Fruit fly (Drosophila melanogaster) whole organism, embryonic: ENCODE results near the gene Gycbeta100B.

Experiments used
- CG11504 ChIP-seq: fragments of 200-800 bp; sonication (Bioruptor generic); optimal IDR thresholded peaks from 3 replicates; lab custom pipeline; 2019; ENCODE audit warnings: missing biosample characterization, mild to moderate bottlenecking, missing genetic modification characterization, moderate library complexity
- CG12219 ChIP-seq: fragments of 200-800 bp; sonication (Bioruptor generic); optimal IDR thresholded peaks from 3 replicates; lab custom pipeline; 2018; ENCODE audit warnings: missing biosample characterization, mild to moderate bottlenecking, missing genetic modification characterization
- CG13775 ChIP-seq: fragments of 200-800 bp; sonication (Bioruptor generic); optimal IDR thresholded peaks from 3 replicates; lab custom pipeline; 2017; ENCODE audit warnings: missing biosample characterization, mild to moderate bottlenecking, missing genetic modification characterization
- CG13894 ChIP-seq: fragments of 200-800 bp; sonication (Bioruptor generic); optimal IDR thresholded peaks from 3 replicates; lab custom pipeline; 2018; ENCODE audit warnings: missing biosample characterization, mild to moderate bottlenecking, missing genetic modification characterization, moderate library complexity
- CG14710 ChIP-seq: fragments of 200-800 bp; sonication (Bioruptor generic); optimal IDR thresholded peaks from 3 replicates; lab custom pipeline; 2019; ENCODE audit warnings: missing biosample characterization, mild to moderate bottlenecking, missing genetic modification characterization, moderate library complexity
- CG16779 ChIP-seq: fragments of 200-800 bp; sonication (Bioruptor generic); IDR thresholded peaks from 2 replicates; pipeline ENCODE4 v1.3.6; 2022; ENCODE audit warnings: missing biosample characterization, missing genetic modification characterization
- CG17612 ChIP-seq: fragments of 200-800 bp; sonication (Bioruptor generic); IDR thresholded peaks from 2 replicates; pipeline ENCODE4 v1.3.6; 2022; ENCODE audit warnings: missing biosample characterization, missing genetic modification characterization
- CG17802 ChIP-seq: fragments of 200-800 bp; sonication (Bioruptor generic); optimal IDR thresholded peaks from 2 replicates; lab custom pipeline; 2018; ENCODE audit warnings: missing biosample characterization, mild to moderate bottlenecking, missing genetic modification characterization, moderate library complexity
- CG1832 ChIP-seq: fragments of 200-800 bp; sonication (Bioruptor generic); optimal IDR thresholded peaks from 2 replicates; lab custom pipeline; 2017; ENCODE audit warnings: missing biosample characterization, mild to moderate bottlenecking, missing genetic modification characterization, inconsistent platforms
- CG2120 ChIP-seq: fragments of 200-800 bp; sonication (Bioruptor generic); optimal IDR thresholded peaks from 3 replicates; lab custom pipeline; 2016; ENCODE audit warnings: missing biosample characterization, missing genetic modification characterization
- CG2889 ChIP-seq: fragments of 200-800 bp; sonication (Bioruptor generic); IDR thresholded peaks from 3 replicates; pipeline ENCODE4 v1.3.6; 2022; ENCODE audit warnings: missing biosample characterization, missing genetic modification characterization
- CG32532 ChIP-seq: fragments of 200-800 bp; sonication (Bioruptor generic); IDR thresholded peaks from 2 replicates; pipeline ENCODE4 v1.3.6; 2022; ENCODE audit warnings: missing biosample characterization, missing genetic modification characterization
- CG3407 ChIP-seq: fragments of 200-800 bp; sonication (Bioruptor generic); optimal IDR thresholded peaks from 2 replicates; lab custom pipeline; 2018; ENCODE audit warnings: missing biosample characterization, mild to moderate bottlenecking, missing genetic modification characterization
- CG34376 ChIP-seq: fragments of 200-800 bp; sonication (Bioruptor generic); optimal IDR thresholded peaks from 2 replicates; lab custom pipeline; 2018; ENCODE audit warnings: missing biosample characterization, mild to moderate bottlenecking, missing genetic modification characterization
- CG5953 ChIP-seq: fragments of 200-800 bp; sonication (Bioruptor generic); IDR thresholded peaks from 2 replicates; pipeline ENCODE4 v1.3.6; 2022; ENCODE audit warnings: missing biosample characterization, missing genetic modification characterization
- CG8281 ChIP-seq: fragments of 200-800 bp; sonication (Bioruptor generic); optimal IDR thresholded peaks from 2 replicates; lab custom pipeline; 2018; ENCODE audit warnings: missing biosample characterization, mild to moderate bottlenecking, missing genetic modification characterization, moderate library complexity
- Dref ChIP-seq: fragments of 200-800 bp; sonication (Bioruptor generic); IDR thresholded peaks from 2 replicates; pipeline ENCODE4 v1.3.6; 2022; ENCODE audit warnings: missing biosample characterization, missing genetic modification characterization
- Ets65A ChIP-seq: fragments of 200-800 bp; sonication (Bioruptor generic); peaks from one replicate; lab custom pipeline; 2016; ENCODE audit warnings: missing biosample characterization, missing genetic modification characterization
- HLH3B ChIP-seq: fragments of 200-800 bp; sonication (Bioruptor generic); IDR thresholded peaks from 2 replicates; pipeline ENCODE4 v1.3.6; 2022; ENCODE audit warnings: missing biosample characterization, missing genetic modification characterization
- HLH4C ChIP-seq: fragments of 200-800 bp; sonication (Bioruptor generic); IDR thresholded peaks from 3 replicates; pipeline ENCODE4 v1.3.6; 2022; ENCODE audit warnings: missing biosample characterization, missing genetic modification characterization; ENCODE audit not compliant: partially characterized antibody
- Hand ChIP-seq: fragments of 200-800 bp; sonication (Bioruptor generic); optimal IDR thresholded peaks from 2 replicates; lab custom pipeline; 2017; ENCODE audit warnings: mild to moderate bottlenecking, missing biosample characterization, missing genetic modification reagents, missing genetic modification characterization
- HmgZ ChIP-seq: fragments of 200-800 bp; sonication (Bioruptor generic); optimal IDR thresholded peaks from 2 replicates; lab custom pipeline; 2018; ENCODE audit warnings: missing biosample characterization, mild to moderate bottlenecking, missing genetic modification characterization
- MESR4 ChIP-seq: fragments of 200-800 bp; sonication (Bioruptor generic); optimal IDR thresholded peaks from 2 replicates; lab custom pipeline; 2018; ENCODE audit warnings: missing biosample characterization, mild to moderate bottlenecking, missing genetic modification characterization, moderate library complexity
- Med ChIP-seq: fragments of 200-800 bp; sonication (Bioruptor generic); peaks from one replicate; lab custom pipeline; 2016; ENCODE audit warnings: missing biosample characterization, missing genetic modification characterization, mild to moderate bottlenecking, inconsistent platforms, moderate library complexity
- NC2β ChIP-seq: fragments of 200-800 bp; sonication (Bioruptor generic); optimal IDR thresholded peaks from 2 replicates; lab custom pipeline; 2016; ENCODE audit warnings: missing biosample characterization, missing genetic modification characterization
- Optix ChIP-seq: fragments of 200-800 bp; sonication (Bioruptor generic); IDR thresholded peaks from 3 replicates; pipeline ENCODE4 v1.3.6; 2022; ENCODE audit warnings: missing biosample characterization, missing genetic modification characterization
- Sin3A ChIP-seq: fragments of >200 bp; optimal IDR thresholded peaks from 2 replicates; lab custom pipeline; 2018
- Spps ChIP-seq: fragments of 200-800 bp; sonication (Bioruptor generic); optimal IDR thresholded peaks from 2 replicates; lab custom pipeline; 2018; ENCODE audit warnings: missing biosample characterization, mild to moderate bottlenecking, missing genetic modification characterization
- al ChIP-seq: fragments of 200-800 bp; sonication (Bioruptor generic); IDR thresholded peaks from 2 replicates; pipeline ENCODE4 v1.3.6; 2022; ENCODE audit warnings: missing biosample characterization, missing genetic modification characterization
- crc ChIP-seq: fragments of 200-800 bp; sonication (Bioruptor generic); optimal IDR thresholded peaks from 2 replicates; lab custom pipeline; 2016; ENCODE audit warnings: missing biosample characterization, missing genetic modification characterization
- crol ChIP-seq: fragments of 200-800 bp; sonication (Bioruptor generic); IDR thresholded peaks from 2 replicates; pipeline ENCODE4 v1.3.6; 2022; ENCODE audit warnings: missing biosample characterization, missing genetic modification characterization
- esg ChIP-seq: fragments of 200-800 bp; sonication (Bioruptor generic); conservative IDR thresholded peaks from 2 replicates; pipeline ENCODE4 v1.3.6; 2022; ENCODE audit warnings: missing biosample characterization, missing genetic modification characterization
- fru ChIP-seq: fragments of >200 bp; optimal IDR thresholded peaks from 2 replicates; lab custom pipeline; 2017
- hkb ChIP-seq, 2 experiments: fragments of 200-800 bp in 1 of 2; fragments of >200 bp in 1 of 2; sonication (Bioruptor generic) in 1 of 2; IDR thresholded peaks in 1 of 2; optimal IDR thresholded peaks in 1 of 2; 2 replicates each; pipeline versions ENCODE4 v1.3.6 to Lab custom; 2017 to 2022; ENCODE audit warnings: missing biosample characterization in 1 of 2, missing genetic modification characterization in 1 of 2
- ken ChIP-seq: fragments of 200-800 bp; sonication (Bioruptor generic); IDR thresholded peaks from 3 replicates; pipeline ENCODE4 v1.3.6; 2022; ENCODE audit warnings: missing biosample characterization, missing genetic modification characterization
- kni ChIP-seq: fragments of 200-800 bp; sonication (Bioruptor generic); optimal IDR thresholded peaks from 3 replicates; lab custom pipeline; 2017; ENCODE audit warnings: mild to moderate bottlenecking, missing biosample characterization, missing genetic modification reagents, missing genetic modification characterization
- lilli ChIP-seq: fragments of 200-800 bp; sonication (Bioruptor generic); optimal IDR thresholded peaks from 3 replicates; lab custom pipeline; 2016; ENCODE audit warnings: missing biosample characterization, missing genetic modification characterization
- mirr ChIP-seq: fragments of 200-800 bp; sonication (Bioruptor generic); optimal IDR thresholded peaks from 3 replicates; lab custom pipeline; 2018; ENCODE audit warnings: missing biosample characterization, mild to moderate bottlenecking, missing genetic modification characterization
- pita ChIP-seq: fragments of 200-800 bp; sonication (Bioruptor generic); optimal IDR thresholded peaks from 2 replicates; lab custom pipeline; 2017; ENCODE audit warnings: missing biosample characterization, mild to moderate bottlenecking, missing genetic modification characterization
- psq ChIP-seq: fragments of 200-800 bp; sonication (Bioruptor generic); optimal IDR thresholded peaks from 2 replicates; lab custom pipeline; 2017; ENCODE audit warnings: missing biosample characterization, missing genetic modification characterization
- sd ChIP-seq: fragments of 200-800 bp; sonication (Bioruptor generic); optimal IDR thresholded peaks from 3 replicates; lab custom pipeline; 2018; ENCODE audit warnings: missing biosample characterization, mild to moderate bottlenecking, missing genetic modification characterization, moderate library complexity
- slou ChIP-seq: fragments of 200-800 bp; sonication (Bioruptor generic); optimal IDR thresholded peaks from 3 replicates; lab custom pipeline; 2016; ENCODE audit warnings: missing biosample characterization, missing genetic modification characterization
- so ChIP-seq: fragments of 200-800 bp; sonication (Bioruptor generic); IDR thresholded peaks from 3 replicates; pipeline ENCODE4 v1.3.6; 2022; ENCODE audit warnings: missing biosample characterization, missing genetic modification characterization
- stc ChIP-seq: fragments of 200-800 bp; sonication (Bioruptor generic); IDR thresholded peaks from 2 replicates; pipeline ENCODE4 v1.3.6; 2022; ENCODE audit warnings: missing biosample characterization, missing genetic modification characterization
- vnd ChIP-seq: fragments of 200-800 bp; sonication (Bioruptor generic); IDR thresholded peaks from 3 replicates; pipeline ENCODE4 v1.3.6; 2022; ENCODE audit warnings: missing biosample characterization, missing genetic modification characterization; ENCODE audit not compliant: partially characterized antibody
- wek ChIP-seq: fragments of 200-800 bp; sonication (Bioruptor generic); optimal IDR thresholded peaks from 3 replicates; lab custom pipeline; 2018; ENCODE audit warnings: missing biosample characterization, mild to moderate bottlenecking, missing genetic modification characterization, moderate library complexity

Gene Gycbeta100B

DNA sequence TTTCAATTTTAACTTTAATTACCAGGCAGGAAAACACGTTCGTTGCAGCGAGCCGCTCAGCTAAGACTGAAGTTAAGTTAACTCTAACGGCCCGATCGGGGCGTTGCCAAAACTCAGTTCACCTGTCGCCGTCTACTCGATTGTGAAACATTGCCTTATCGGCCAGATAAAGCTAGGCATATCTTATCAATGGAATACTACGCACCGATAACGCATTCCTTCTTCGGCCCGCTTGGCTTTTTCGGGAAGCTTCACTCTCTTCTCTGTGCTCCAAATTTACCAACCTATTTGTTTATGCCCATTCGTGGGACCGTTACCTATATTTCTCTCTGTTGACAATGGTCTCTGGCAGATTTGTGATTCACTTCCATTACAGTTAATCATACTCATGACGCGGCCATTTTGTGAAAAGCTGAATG lies 61.5 kb downstream of the Gycbeta100B start, which contains the start of gene mesh (continued):
- TF ChIP-seq Optix: no peak
- no peak for TF ChIP-seq al (GFP tag; lab: Robert Waterston, UW)
- TF ChIP-seq psq: no peak
- 0 out of 2 replicates have a peak, but pooled peaks have one; percentile 26 for TF ChIP-seq CG5953
- TF ChIP-seq wek (GFP tag; lab: Kevin White, UChicago): no peak
- no peak for TF ChIP-seq NC2β (GFP tag; lab: Kevin White, UChicago)
- TF ChIP-seq CG34376: peak; percentile 58
- TF ChIP-seq CG14710 (tag; lab: Kevin White, UChicago): no peak
- no peak for TF ChIP-seq CG3407 (GFP tag; lab: Kevin White, UChicago)
- TF ChIP-seq mirr (GFP tag; lab: Kevin White, UChicago): peak; percentile 38
- TF ChIP-seq HmgZ: peak; percentile 39
- no peak for TF ChIP-seq HLH3B
- TF ChIP-seq CG13775 (GFP tag; lab: Kevin White, UChicago): no peak
- no peak for TF ChIP-seq CG8281
- TF ChIP-seq esg (GFP tag; lab: Robert Waterston, UW): no peak
- TF ChIP-seq CG16779: no peak
- no peak for TF ChIP-seq Hand
- no peak for TF ChIP-seq Ets65A
- TF ChIP-seq CG17612 (GFP tag; lab: Robert Waterston, UW): no peak
- no peak for TF ChIP-seq crc (GFP tag; lab: Kevin White, UChicago)
- TF ChIP-seq CG1832 (GFP tag; lab: Kevin White, UChicago): no peak
- no peak for TF ChIP-seq CG13894
- no peak for TF ChIP-seq Spps
- TF ChIP-seq Sin3A: no peak
- TF ChIP-seq HLH4C (GFP tag; lab: Robert Waterston, UW): no peak
- no peak for TF ChIP-seq vnd
- no peak for TF ChIP-seq slou
- no peak for TF ChIP-seq hkb (optimal IDR thresholded peaks at IDR 0.05; lab: Kevin White, UChicago)
- TF ChIP-seq hkb (GFP tag; IDR thresholded peaks at IDR 0.05; lab: Robert Waterston, UW): no peak
- TF ChIP-seq so (GFP tag; lab: Robert Waterston, UW): no peak
- no peak for TF ChIP-seq lilli (GFP tag; lab: Kevin White, UChicago)
- no peak for TF ChIP-seq stc (GFP tag; lab: Robert Waterston, UW)
- peak; percentile 80 for TF ChIP-seq Med (GFP tag; lab: Kevin White, UChicago)
- TF ChIP-seq ken (GFP tag; lab: Robert Waterston, UW): no peak
- no peak for TF ChIP-seq kni (GFP tag; lab: Kevin White, UChicago)
- TF ChIP-seq crol (GFP tag; lab: Robert Waterston, UW): no peak
- no peak for TF ChIP-seq CG2120
- TF ChIP-seq CG12219: no peak
- no peak for TF ChIP-seq CG17802 (tag; lab: Kevin White, UChicago)
- TF ChIP-seq pita (GFP tag; lab: Kevin White, UChicago): no peak
- TF ChIP-seq MESR4 (GFP tag; lab: Kevin White, UChicago): no peak
- TF ChIP-seq CG2889 (GFP tag; lab: Robert Waterston, UW): no peak
- TF ChIP-seq CG32532 (GFP tag; lab: Robert Waterston, UW): no peak
- TF ChIP-seq fru (lab: Kevin White, UChicago): no peak
- no peak for TF ChIP-seq CG11504 (tag; lab: Kevin White, UChicago)
- TF ChIP-seq sd (tag; lab: Kevin White, UChicago): peak; percentile 97
- TF ChIP-seq Dref (GFP tag; lab: Robert Waterston, UW): no peak
